Fruit fly (Drosophila melanogaster) whole organism, embryonic: ENCODE results near the gene Hip14.

Source experiments
- CG11695 ChIP-seq: fragments of 200-800 bp; sonication (Bioruptor generic); IDR thresholded peaks from 3 replicates; pipeline ENCODE4 v1.3.6; 2022; ENCODE audit warnings: missing biosample characterization, missing genetic modification characterization
- CG13424 ChIP-seq: fragments of 200-800 bp; sonication (Bioruptor generic); optimal IDR thresholded peaks from 2 replicates; lab custom pipeline; 2019; ENCODE audit warnings: missing biosample characterization, mild to moderate bottlenecking, missing genetic modification characterization, moderate library complexity
- CG14710 ChIP-seq: fragments of 200-800 bp; sonication (Bioruptor generic); optimal IDR thresholded peaks from 3 replicates; lab custom pipeline; 2019; ENCODE audit warnings: missing biosample characterization, mild to moderate bottlenecking, missing genetic modification characterization, moderate library complexity
- CG1647 ChIP-seq: fragments of 200-800 bp; sonication (Bioruptor generic); optimal IDR thresholded peaks from 3 replicates; lab custom pipeline; 2016; ENCODE audit warnings: missing biosample characterization, missing genetic modification characterization
- CG17829 ChIP-seq: fragments of 200-800 bp; optimal IDR thresholded peaks from 2 replicates; lab custom pipeline; 2019; ENCODE audit warnings: missing biosample characterization, mild to moderate bottlenecking, missing genetic modification characterization, moderate library complexity
- CG18599 ChIP-seq: fragments of 200-800 bp; sonication (Bioruptor generic); optimal IDR thresholded peaks from 3 replicates; lab custom pipeline; 2017; ENCODE audit warnings: missing biosample characterization, missing genetic modification characterization, mild to moderate bottlenecking, moderate library complexity, missing genetic modification reagents
- CG2116 ChIP-seq: fragments of 200-800 bp; sonication (Bioruptor generic); optimal IDR thresholded peaks from 3 replicates; lab custom pipeline; 2018; ENCODE audit warnings: missing biosample characterization, mild to moderate bottlenecking, missing genetic modification characterization
- CG2678 ChIP-seq: fragments of 200-800 bp; sonication (Bioruptor generic); optimal IDR thresholded peaks from 3 replicates; lab custom pipeline; 2019; ENCODE audit warnings: missing biosample characterization, mild to moderate bottlenecking, missing genetic modification characterization, moderate library complexity
- CG2712 ChIP-seq: fragments of 200-800 bp; optimal IDR thresholded peaks from 3 replicates; lab custom pipeline; 2019; ENCODE audit warnings: missing biosample characterization, mild to moderate bottlenecking, missing genetic modification characterization, moderate library complexity
- CG3163 ChIP-seq: fragments of 200-800 bp; sonication (Bioruptor generic); optimal IDR thresholded peaks from 3 replicates; lab custom pipeline; 2016; ENCODE audit warnings: missing biosample characterization, missing genetic modification characterization
- CG33213 ChIP-seq: fragments of 200-800 bp; sonication (Bioruptor generic); optimal IDR thresholded peaks from 3 replicates; lab custom pipeline; 2016; ENCODE audit warnings: missing biosample characterization, missing genetic modification characterization
- CG43689 ChIP-seq: fragments of 200-800 bp; sonication (Bioruptor generic); IDR thresholded peaks from 2 replicates; pipeline ENCODE4 v1.3.6; 2022; ENCODE audit warnings: missing biosample characterization, missing genetic modification characterization
- CG4707 ChIP-seq: fragments of 200-800 bp; sonication (Bioruptor generic); optimal IDR thresholded peaks from 2 replicates; lab custom pipeline; 2018; ENCODE audit warnings: missing biosample characterization, mild to moderate bottlenecking, missing genetic modification characterization, moderate library complexity
- CG4854 ChIP-seq: fragments of 200-800 bp; sonication (Bioruptor generic); optimal IDR thresholded peaks from 2 replicates; lab custom pipeline; 2016; ENCODE audit warnings: missing biosample characterization, missing genetic modification characterization, inconsistent platforms
- CG5180 ChIP-seq: fragments of 200-800 bp; sonication (Bioruptor generic); optimal IDR thresholded peaks from 3 replicates; lab custom pipeline; 2017; ENCODE audit warnings: missing biosample characterization, missing genetic modification characterization, mild to moderate bottlenecking, moderate library complexity, missing genetic modification reagents
- CG6689 ChIP-seq: fragments of 200-800 bp; sonication (Bioruptor generic); IDR thresholded peaks from 2 replicates; pipeline ENCODE4 v1.3.6; 2022; ENCODE audit warnings: missing biosample characterization, missing genetic modification characterization
- CG8388 ChIP-seq: fragments of 200-800 bp; sonication (Bioruptor generic); optimal IDR thresholded peaks from 2 replicates; lab custom pipeline; 2019; ENCODE audit warnings: missing biosample characterization, mild to moderate bottlenecking, missing genetic modification characterization, moderate library complexity
- CG8765 ChIP-seq: fragments of 200-800 bp; sonication (Bioruptor generic); IDR thresholded peaks from 2 replicates; pipeline ENCODE4 v1.3.6; 2022; ENCODE audit warnings: missing biosample characterization, missing genetic modification characterization
- D ChIP-seq, 2 experiments: fragments of 200-800 bp in 1 of 2; fragments of >200 bp in 1 of 2; sonication (Bioruptor generic) in 1 of 2; optimal IDR thresholded peaks; 2 replicates in 1 of 2; 3 replicates in 1 of 2; lab custom pipeline; 2017; ENCODE audit warnings: mild to moderate bottlenecking in 1 of 2, missing biosample characterization in 1 of 2, missing genetic modification characterization in 1 of 2, missing genetic modification reagents in 1 of 2
- Dek ChIP-seq: fragments of 200-800 bp; sonication (Bioruptor generic); optimal IDR thresholded peaks from 3 replicates; lab custom pipeline; 2019; ENCODE audit warnings: missing biosample characterization, mild to moderate bottlenecking, missing genetic modification characterization, moderate library complexity
- GATAe ChIP-seq: fragments of 200-800 bp; sonication (Bioruptor generic); conservative IDR thresholded peaks from 2 replicates; pipeline ENCODE4 v1.3.6; 2022; ENCODE audit warnings: missing biosample characterization, missing genetic modification characterization
- Hr39 ChIP-seq: fragments of >200 bp; optimal IDR thresholded peaks from 2 replicates; lab custom pipeline; 2017
- Kr ChIP-seq: fragments of 200-800 bp; sonication (Bioruptor generic); optimal IDR thresholded peaks from 2 replicates; lab custom pipeline; 2017; ENCODE audit warnings: missing biosample characterization, mild to moderate bottlenecking, missing genetic modification characterization
- Myb ChIP-seq: fragments of 200-800 bp; sonication (Bioruptor generic); optimal IDR thresholded peaks from 2 replicates; lab custom pipeline; 2016; ENCODE audit warnings: missing biosample characterization, missing genetic modification characterization
- Rx ChIP-seq: fragments of 200-800 bp; sonication (Bioruptor generic); IDR thresholded peaks from 2 replicates; pipeline ENCODE4 v1.3.6; 2022; ENCODE audit warnings: missing biosample characterization, missing genetic modification characterization
- Xrp1 ChIP-seq: fragments of 200-800 bp; sonication (Bioruptor generic); IDR thresholded peaks from 2 replicates; pipeline ENCODE4 v1.3.6; 2022; ENCODE audit warnings: missing biosample characterization, missing genetic modification characterization
- ab ChIP-seq: fragments of 200-800 bp; sonication (Bioruptor generic); optimal IDR thresholded peaks from 2 replicates; lab custom pipeline; 2016; ENCODE audit warnings: missing biosample characterization, missing genetic modification characterization
- crp ChIP-seq, 2 experiments: fragments of 200-800 bp; sonication (Bioruptor generic); optimal IDR thresholded peaks; 2 replicates in 1 of 2; 3 replicates in 1 of 2; lab custom pipeline; 2017; ENCODE audit warnings: missing biosample characterization in 2 of 2, missing genetic modification characterization in 2 of 2, mild to moderate bottlenecking in 1 of 2, moderate library complexity in 1 of 2
- dan ChIP-seq: fragments of 200-800 bp; sonication (Bioruptor generic); IDR thresholded peaks from 2 replicates; pipeline ENCODE4 v1.3.6; 2022; ENCODE audit warnings: missing biosample characterization, missing genetic modification characterization
- dmrt99B ChIP-seq: fragments of 200-800 bp; sonication (Bioruptor generic); optimal IDR thresholded peaks from 2 replicates; lab custom pipeline; 2018; ENCODE audit warnings: missing biosample characterization, mild to moderate bottlenecking, missing genetic modification characterization, moderate library complexity
- fd64A ChIP-seq: fragments of 200-800 bp; sonication (Bioruptor generic); optimal IDR thresholded peaks from 3 replicates; lab custom pipeline; 2018; ENCODE audit warnings: missing biosample characterization, mild to moderate bottlenecking, missing genetic modification characterization
- fu2 ChIP-seq: fragments of 200-800 bp; sonication (Bioruptor generic); optimal IDR thresholded peaks from 2 replicates; lab custom pipeline; 2016; ENCODE audit warnings: missing biosample characterization, missing genetic modification characterization
- gcm2 ChIP-seq: fragments of 200-800 bp; sonication (Bioruptor generic); optimal IDR thresholded peaks from 2 replicates; lab custom pipeline; 2016; ENCODE audit warnings: missing biosample characterization, missing genetic modification characterization
- hth ChIP-seq: fragments of >200 bp; optimal IDR thresholded peaks from 2 replicates; lab custom pipeline; 2017; ENCODE audit warnings: inconsistent platforms
- lab ChIP-seq: fragments of 200-800 bp; sonication (Bioruptor generic); optimal IDR thresholded peaks from 3 replicates; lab custom pipeline; 2017; ENCODE audit warnings: missing biosample characterization, missing genetic modification characterization, mild to moderate bottlenecking, moderate library complexity, missing genetic modification reagents
- lola ChIP-seq, 3 experiments: fragments of >200 bp in 2 of 3; fragments of 200-800 bp in 1 of 3; sonication (Bioruptor generic) in 1 of 3; optimal IDR thresholded peaks; 2 replicates each; lab custom pipeline; 2017 to 2019; ENCODE audit warnings: missing biosample characterization in 3 of 3, missing genetic modification characterization in 3 of 3, mild to moderate bottlenecking in 1 of 3, moderate library complexity in 1 of 3
- mld ChIP-seq: fragments of 200-800 bp; sonication (Bioruptor generic); IDR thresholded peaks from 3 replicates; pipeline ENCODE4 v1.3.6; 2022; ENCODE audit warnings: missing biosample characterization, missing genetic modification characterization; ENCODE audit not compliant: partially characterized antibody
- nerfin-2 ChIP-seq: fragments of 200-800 bp; sonication (Bioruptor generic); IDR thresholded peaks from 2 replicates; pipeline ENCODE4 v1.3.6; 2022; ENCODE audit warnings: missing biosample characterization, missing genetic modification characterization; ENCODE audit not compliant: partially characterized antibody
- phol ChIP-seq: fragments of 200-800 bp; sonication (Bioruptor generic); optimal IDR thresholded peaks from 3 replicates; lab custom pipeline; 2018; ENCODE audit warnings: missing biosample characterization, mild to moderate bottlenecking, missing genetic modification characterization, moderate library complexity
- prd ChIP-seq, 3 experiments: fragments of >200 bp in 2 of 3; fragments of 200-800 bp in 1 of 3; sonication (Bioruptor generic) in 1 of 3; optimal IDR thresholded peaks in 2 of 3; IDR thresholded peaks in 1 of 3; 2 replicates in 2 of 3; 3 replicates in 1 of 3; pipeline versions ENCODE4 v1.3.6 to Lab custom; 2017 to 2022; ENCODE audit warnings: missing biosample characterization in 1 of 3, missing genetic modification characterization in 1 of 3
- run ChIP-seq: fragments of 200-800 bp; sonication (Bioruptor generic); optimal IDR thresholded peaks from 3 replicates; lab custom pipeline; 2018; ENCODE audit warnings: missing biosample characterization, mild to moderate bottlenecking, missing genetic modification characterization
- sens ChIP-seq: fragments of 200-800 bp; sonication (Bioruptor generic); peaks from one replicate; lab custom pipeline; 2016; ENCODE audit warnings: missing biosample characterization, missing genetic modification characterization
- so ChIP-seq: fragments of 200-800 bp; sonication (Bioruptor generic); IDR thresholded peaks from 3 replicates; pipeline ENCODE4 v1.3.6; 2022; ENCODE audit warnings: missing biosample characterization, missing genetic modification characterization
- sug ChIP-seq: fragments of 200-800 bp; optimal IDR thresholded peaks from 2 replicates; lab custom pipeline; 2019; ENCODE audit warnings: missing biosample characterization, mild to moderate bottlenecking, missing genetic modification characterization, moderate library complexity
- tin ChIP-seq: fragments of 200-800 bp; sonication (Bioruptor generic); optimal IDR thresholded peaks from 3 replicates; lab custom pipeline; 2016; ENCODE audit warnings: missing biosample characterization, missing genetic modification characterization
- vfl ChIP-seq: fragments of 200-800 bp; sonication (Bioruptor generic); optimal IDR thresholded peaks from 2 replicates; lab custom pipeline; 2016; ENCODE audit warnings: missing biosample characterization, missing genetic modification characterization

The Hip14 gene

DNA sequence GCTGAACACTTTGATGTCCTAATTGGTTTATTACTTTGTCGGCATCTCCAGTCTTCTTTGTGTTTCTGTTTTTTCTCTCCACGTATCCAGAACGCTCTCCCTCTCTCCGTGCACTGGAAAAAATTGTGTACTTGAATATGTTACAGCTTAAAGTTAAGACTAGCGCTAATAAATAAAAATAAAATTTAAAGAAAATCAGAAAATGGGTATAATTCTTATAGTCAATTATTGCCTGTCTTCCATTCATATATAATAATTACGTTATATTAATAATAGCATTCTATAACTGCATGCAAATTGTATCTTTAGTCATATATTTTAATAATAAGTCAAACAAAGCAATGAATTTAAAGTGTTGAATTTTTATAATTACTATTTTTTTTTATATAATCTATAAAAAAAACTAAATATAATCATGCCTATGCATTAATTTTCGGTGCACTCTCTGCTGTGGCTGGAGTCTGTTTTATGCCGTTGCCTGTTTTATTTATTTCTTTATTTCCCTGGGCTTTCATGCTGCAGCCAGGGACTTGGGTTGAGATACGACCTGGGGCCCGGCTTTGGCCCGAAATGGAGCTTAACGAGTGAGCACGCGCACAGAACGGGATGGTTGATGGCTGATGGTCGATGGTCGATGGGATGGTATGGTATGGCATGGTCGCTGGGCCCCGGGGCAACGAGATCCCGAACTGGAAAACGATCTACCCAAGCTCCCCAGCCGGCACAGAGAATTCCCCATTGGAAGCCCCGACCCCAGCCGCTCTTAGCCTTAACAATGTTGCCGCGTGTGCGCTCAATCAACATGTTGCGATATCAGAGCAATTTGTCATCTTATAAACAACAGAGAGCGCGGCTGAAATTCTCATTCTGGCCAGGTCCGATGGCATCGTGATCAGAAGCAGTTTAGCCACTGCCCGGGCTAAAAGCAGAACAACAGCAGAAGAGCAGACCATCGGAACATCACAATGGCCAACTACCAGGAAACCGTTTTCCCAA lies 28.0 kb downstream of the Hip14 start (continued):
- TF ChIP-seq gcm2 (GFP tag; lab: Kevin White, UChicago) (no peak), fd64A (GFP tag; lab: Kevin White, UChicago) (no peak), ab (GFP tag; lab: Kevin White, UChicago) (no peak)

DNA sequence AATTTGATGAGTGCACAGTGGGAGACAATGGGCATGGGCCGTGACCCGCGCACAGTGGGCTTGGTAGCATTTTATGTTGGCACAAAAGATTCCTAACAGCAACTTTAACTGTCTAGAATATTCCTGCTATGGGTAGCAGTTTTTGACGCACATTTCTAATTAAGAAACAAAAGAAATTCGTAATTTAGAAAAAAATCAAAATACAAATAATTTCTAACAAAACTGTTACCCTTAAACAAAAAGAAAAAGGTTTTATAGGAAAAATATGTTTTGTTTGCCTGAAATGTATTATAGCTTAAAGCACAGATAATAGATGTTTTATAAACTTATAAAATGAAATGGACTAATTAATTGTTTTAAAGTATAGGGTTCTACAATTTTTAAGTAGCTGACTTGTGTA lies 28.9 kb downstream of the Hip14 start:
- TF ChIP-seq crp (GFP tag; optimal IDR thresholded peaks at IDR 0.05; lab: Kevin White, UChicago) = no peak
- peak; percentile 43 for TF ChIP-seq CG2712
- TF ChIP-seq CG1647 (GFP tag; lab: Kevin White, UChicago) = no peak
- TF ChIP-seq CG2678 (tag; lab: Kevin White, UChicago) = no peak
- TF ChIP-seq lola (GFP tag; optimal IDR thresholded peaks at IDR 0.05; lab: Kevin White, UChicago) = peak in 1 of 3 experiments; percentile 64
- TF ChIP-seq Dek = no peak
- TF ChIP-seq CG4854 (GFP tag; lab: Kevin White, UChicago) = no peak
- no peak for TF ChIP-seq fu2 (GFP tag; lab: Kevin White, UChicago)
- TF ChIP-seq CG8765 (GFP tag; lab: Robert Waterston, UW) = no peak
- peak; percentile 3 for TF ChIP-seq tin (GFP tag; lab: Kevin White, UChicago)
- no peak for TF ChIP-seq sug (tag; lab: Kevin White, UChicago)
- no peak for TF ChIP-seq lab
- no peak for TF ChIP-seq CG18599 (GFP tag; lab: Kevin White, UChicago)
- TF ChIP-seq CG13424 (tag; lab: Kevin White, UChicago) = no peak
- no peak for TF ChIP-seq Rx (GFP tag; lab: Robert Waterston, UW)
- no peak for TF ChIP-seq dan (GFP tag; lab: Robert Waterston, UW)
- TF ChIP-seq Myb (GFP tag; lab: Kevin White, UChicago) = no peak
- no peak for TF ChIP-seq GATAe (GFP tag; lab: Robert Waterston, UW)
- no peak for TF ChIP-seq mld
- TF ChIP-seq CG5180 (GFP tag; lab: Kevin White, UChicago) = no peak
- no peak for TF ChIP-seq CG3163 (GFP tag; lab: Kevin White, UChicago)
- peak; percentile 12; the same call in 1 of the 2 replicates for TF ChIP-seq CG6689 (GFP tag; lab: Robert Waterston, UW)
- no peak for TF ChIP-seq CG11695 (GFP tag; lab: Robert Waterston, UW)
- peak; percentile 60 for TF ChIP-seq CG14710 (tag; lab: Kevin White, UChicago)
- no peak for TF ChIP-seq CG33213 (GFP tag; lab: Kevin White, UChicago)
- TF ChIP-seq D (optimal IDR thresholded peaks at IDR 0.05; lab: Kevin White, UChicago) = no peak
- no peak for TF ChIP-seq D (GFP tag; optimal IDR thresholded peaks at IDR 0.05; lab: Kevin White, UChicago)
- TF ChIP-seq Hr39 (lab: Kevin White, UChicago) = no peak
- TF ChIP-seq run (tag; lab: Kevin White, UChicago) = no peak
- no peak for TF ChIP-seq nerfin-2 (GFP tag; lab: Robert Waterston, UW)
- no peak for TF ChIP-seq sens (GFP tag; lab: Kevin White, UChicago)
- no peak for TF ChIP-seq so (GFP tag; lab: Robert Waterston, UW)
- TF ChIP-seq CG17829 = no peak
- TF ChIP-seq CG43689 (GFP tag; lab: Robert Waterston, UW) = no peak
- TF ChIP-seq CG8388 (GFP tag; lab: Kevin White, UChicago) = peak; percentile 1
- no peak for TF ChIP-seq CG2116 (GFP tag; lab: Kevin White, UChicago)
- TF ChIP-seq prd (optimal IDR thresholded peaks at IDR 0.05; lab: Kevin White, UChicago) = no peak
- peak; percentile 29; the same call in 1 of the 3 replicates for TF ChIP-seq prd (GFP tag; IDR thresholded peaks at IDR 0.05; lab: Robert Waterston, UW)
- no peak for TF ChIP-seq hth (lab: Kevin White, UChicago)
- TF ChIP-seq Kr = no peak
- peak; percentile 26 for TF ChIP-seq phol
- TF ChIP-seq dmrt99B (tag; lab: Kevin White, UChicago) = peak; percentile 11
- TF ChIP-seq Xrp1 (GFP tag; lab: Robert Waterston, UW) = peak; percentile 36
- peak; percentile 67 for TF ChIP-seq CG4707 (GFP tag; lab: Kevin White, UChicago)
- TF ChIP-seq vfl (GFP tag; lab: Kevin White, UChicago) = no peak
